Fruit fly (Drosophila melanogaster) whole organism, embryonic: ENCODE results near the gene CG31388.

Experiments used
- Atf3 ChIP-seq: fragments of 200-800 bp; sonication (Bioruptor generic); optimal IDR thresholded peaks from 3 replicates; lab custom pipeline; 2016; ENCODE audit warnings: missing biosample characterization, missing genetic modification characterization
- Bgb ChIP-seq: fragments of 200-800 bp; sonication (Bioruptor generic); IDR thresholded peaks from 2 replicates; pipeline ENCODE4 v1.3.6; 2022; ENCODE audit warnings: missing biosample characterization, missing genetic modification characterization; ENCODE audit not compliant: partially characterized antibody
- CG11398 ChIP-seq: fragments of 200-800 bp; sonication (Bioruptor generic); optimal IDR thresholded peaks from 2 replicates; lab custom pipeline; 2016; ENCODE audit warnings: missing biosample characterization, missing genetic modification characterization
- CG12299 ChIP-seq: fragments of 200-800 bp; sonication (Bioruptor generic); optimal IDR thresholded peaks from 2 replicates; lab custom pipeline; 2018; ENCODE audit warnings: missing biosample characterization, mild to moderate bottlenecking, missing genetic modification characterization
- CG14014 ChIP-seq: fragments of 200-800 bp; sonication (Bioruptor generic); IDR thresholded peaks from 2 replicates; pipeline ENCODE4 v1.3.6; 2022; ENCODE audit warnings: missing biosample characterization, missing genetic modification characterization
- CG17802 ChIP-seq: fragments of 200-800 bp; sonication (Bioruptor generic); optimal IDR thresholded peaks from 2 replicates; lab custom pipeline; 2018; ENCODE audit warnings: missing biosample characterization, mild to moderate bottlenecking, missing genetic modification characterization, moderate library complexity
- CG18619 ChIP-seq: fragments of 200-800 bp; sonication (Bioruptor generic); optimal IDR thresholded peaks from 3 replicates; lab custom pipeline; 2017; ENCODE audit warnings: missing biosample characterization, mild to moderate bottlenecking, missing genetic modification characterization
- CG2712 ChIP-seq: fragments of 200-800 bp; optimal IDR thresholded peaks from 3 replicates; lab custom pipeline; 2019; ENCODE audit warnings: missing biosample characterization, mild to moderate bottlenecking, missing genetic modification characterization, moderate library complexity
- CG31441 ChIP-seq: fragments of 200-800 bp; sonication (Bioruptor generic); IDR thresholded peaks from 2 replicates; pipeline ENCODE4 v1.3.6; 2022; ENCODE audit warnings: missing biosample characterization, missing genetic modification characterization
- CG34376 ChIP-seq: fragments of 200-800 bp; sonication (Bioruptor generic); optimal IDR thresholded peaks from 2 replicates; lab custom pipeline; 2018; ENCODE audit warnings: missing biosample characterization, mild to moderate bottlenecking, missing genetic modification characterization
- CG3847 ChIP-seq: fragments of 200-800 bp; sonication (Bioruptor generic); IDR thresholded peaks from 2 replicates; pipeline ENCODE4 v1.3.6; 2022; ENCODE audit warnings: missing biosample characterization, missing genetic modification characterization
- CG4730 ChIP-seq: fragments of 200-800 bp; sonication (Bioruptor generic); IDR thresholded peaks from 2 replicates; pipeline ENCODE4 v1.3.6; 2022; ENCODE audit warnings: missing biosample characterization, missing genetic modification characterization
- CG6272 ChIP-seq: fragments of 200-800 bp; sonication (Bioruptor generic); IDR thresholded peaks from 2 replicates; pipeline ENCODE4 v1.3.6; 2022; ENCODE audit warnings: missing biosample characterization, missing genetic modification characterization
- CG6765 ChIP-seq: fragments of 200-800 bp; sonication (Bioruptor generic); optimal IDR thresholded peaks from 3 replicates; lab custom pipeline; 2017; ENCODE audit warnings: missing biosample characterization, mild to moderate bottlenecking, missing genetic modification characterization
- CG8924 ChIP-seq: fragments of 200-800 bp; optimal IDR thresholded peaks from 3 replicates; lab custom pipeline; 2019; ENCODE audit warnings: missing biosample characterization, mild to moderate bottlenecking, missing genetic modification characterization, moderate library complexity
- CG9727 ChIP-seq: fragments of 200-800 bp; sonication (Bioruptor generic); optimal IDR thresholded peaks from 3 replicates; lab custom pipeline; 2017; ENCODE audit warnings: missing biosample characterization, mild to moderate bottlenecking, missing genetic modification characterization
- Elba2 ChIP-seq: fragments of 200-800 bp; sonication (Bioruptor generic); optimal IDR thresholded peaks from 3 replicates; lab custom pipeline; 2016; ENCODE audit warnings: missing biosample characterization, missing genetic modification characterization
- Ets97D ChIP-seq: fragments of 200-800 bp; sonication (Bioruptor generic); optimal IDR thresholded peaks from 3 replicates; lab custom pipeline; 2016; ENCODE audit warnings: missing biosample characterization, missing genetic modification characterization
- Fer2 ChIP-seq: fragments of 200-800 bp; sonication (Bioruptor generic); optimal IDR thresholded peaks from 2 replicates; lab custom pipeline; 2018; ENCODE audit warnings: missing biosample characterization, mild to moderate bottlenecking, missing genetic modification characterization, moderate library complexity
- HHEX ChIP-seq: fragments of 200-800 bp; sonication (Bioruptor generic); optimal IDR thresholded peaks from 3 replicates; lab custom pipeline; 2017; ENCODE audit warnings: missing biosample characterization, mild to moderate bottlenecking, missing genetic modification characterization, missing genetic modification reagents
- Lhr ChIP-seq: fragments of 200-800 bp; sonication (Bioruptor generic); optimal IDR thresholded peaks from 3 replicates; lab custom pipeline; 2017; ENCODE audit warnings: mild to moderate bottlenecking, missing biosample characterization, missing genetic modification reagents, missing genetic modification characterization
- Meics ChIP-seq: fragments of 200-800 bp; sonication (Bioruptor generic); optimal IDR thresholded peaks from 2 replicates; lab custom pipeline; 2017; ENCODE audit warnings: missing biosample characterization, mild to moderate bottlenecking, missing genetic modification characterization
- Myb ChIP-seq: fragments of 200-800 bp; sonication (Bioruptor generic); optimal IDR thresholded peaks from 2 replicates; lab custom pipeline; 2016; ENCODE audit warnings: missing biosample characterization, missing genetic modification characterization
- NC2β ChIP-seq: fragments of 200-800 bp; sonication (Bioruptor generic); optimal IDR thresholded peaks from 2 replicates; lab custom pipeline; 2016; ENCODE audit warnings: missing biosample characterization, missing genetic modification characterization
- Nf-YA ChIP-seq: fragments of 200-800 bp; sonication (Bioruptor generic); IDR thresholded peaks from 2 replicates; pipeline ENCODE4 v1.3.6; 2022; ENCODE audit warnings: missing biosample characterization, missing genetic modification characterization
- Optix ChIP-seq: fragments of 200-800 bp; sonication (Bioruptor generic); IDR thresholded peaks from 3 replicates; pipeline ENCODE4 v1.3.6; 2022; ENCODE audit warnings: missing biosample characterization, missing genetic modification characterization
- Sox100B ChIP-seq: fragments of 200-800 bp; sonication (Bioruptor generic); optimal IDR thresholded peaks from 3 replicates; lab custom pipeline; 2018; ENCODE audit warnings: missing biosample characterization, mild to moderate bottlenecking, missing genetic modification characterization
- Xrp1 ChIP-seq: fragments of 200-800 bp; sonication (Bioruptor generic); IDR thresholded peaks from 2 replicates; pipeline ENCODE4 v1.3.6; 2022; ENCODE audit warnings: missing biosample characterization, missing genetic modification characterization
- amos ChIP-seq: fragments of 200-800 bp; sonication (Bioruptor generic); IDR thresholded peaks from 2 replicates; pipeline ENCODE4 v1.3.6; 2022; ENCODE audit warnings: missing biosample characterization, missing genetic modification characterization; ENCODE audit not compliant: partially characterized antibody
- ara ChIP-seq: fragments of 200-800 bp; sonication (Bioruptor generic); IDR thresholded peaks from 2 replicates; pipeline ENCODE4 v1.3.6; 2022; ENCODE audit warnings: missing biosample characterization, missing genetic modification characterization
- bcd ChIP-seq: fragments of 200-800 bp; sonication (Bioruptor generic); optimal IDR thresholded peaks from 2 replicates; lab custom pipeline; 2017; ENCODE audit warnings: missing biosample characterization, mild to moderate bottlenecking, missing genetic modification characterization
- bowl ChIP-seq: fragments of 200-800 bp; sonication (Bioruptor generic); IDR thresholded peaks from 2 replicates; pipeline ENCODE4 v1.3.6; 2022; ENCODE audit warnings: missing biosample characterization, missing genetic modification characterization
- br ChIP-seq: fragments of >200 bp; optimal IDR thresholded peaks from 2 replicates; lab custom pipeline; 2017
- caup ChIP-seq: fragments of 200-800 bp; sonication (Bioruptor generic); optimal IDR thresholded peaks from 3 replicates; lab custom pipeline; 2017; ENCODE audit warnings: missing biosample characterization, mild to moderate bottlenecking, missing genetic modification characterization, moderate library complexity; ENCODE audit not compliant: severe bottlenecking
- eve ChIP-seq, 2 experiments: fragments of >200 bp; optimal IDR thresholded peaks; 2 replicates each; lab custom pipeline; 2017; ENCODE audit warnings: missing biosample characterization in 2 of 2, missing genetic modification characterization in 2 of 2
- fu2 ChIP-seq: fragments of 200-800 bp; sonication (Bioruptor generic); optimal IDR thresholded peaks from 2 replicates; lab custom pipeline; 2016; ENCODE audit warnings: missing biosample characterization, missing genetic modification characterization
- grn ChIP-seq: fragments of 200-800 bp; sonication (Bioruptor generic); optimal IDR thresholded peaks from 3 replicates; lab custom pipeline; 2017; ENCODE audit warnings: missing biosample characterization, missing genetic modification characterization
- gsb ChIP-seq: fragments of 200-800 bp; sonication (Bioruptor generic); IDR thresholded peaks from 2 replicates; pipeline ENCODE4 v1.3.6; 2022; ENCODE audit warnings: missing biosample characterization, missing genetic modification characterization
- ham ChIP-seq: fragments of 200-800 bp; sonication (Bioruptor generic); IDR thresholded peaks from 2 replicates; pipeline ENCODE4 v1.3.6; 2022; ENCODE audit warnings: missing biosample characterization, missing genetic modification characterization
- hkb ChIP-seq, 2 experiments: fragments of 200-800 bp in 1 of 2; fragments of >200 bp in 1 of 2; sonication (Bioruptor generic) in 1 of 2; IDR thresholded peaks in 1 of 2; optimal IDR thresholded peaks in 1 of 2; 2 replicates each; pipeline versions ENCODE4 v1.3.6 to Lab custom; 2017 to 2022; ENCODE audit warnings: missing biosample characterization in 1 of 2, missing genetic modification characterization in 1 of 2
- ind ChIP-seq: fragments of 200-800 bp; sonication (Bioruptor generic); optimal IDR thresholded peaks from 3 replicates; lab custom pipeline; 2016; ENCODE audit warnings: missing biosample characterization, missing genetic modification characterization
- kay ChIP-seq: fragments of 200-800 bp; sonication (Bioruptor generic); optimal IDR thresholded peaks from 2 replicates; lab custom pipeline; 2016; ENCODE audit warnings: missing biosample characterization, missing genetic modification characterization
- phol ChIP-seq: fragments of 200-800 bp; sonication (Bioruptor generic); optimal IDR thresholded peaks from 3 replicates; lab custom pipeline; 2018; ENCODE audit warnings: missing biosample characterization, mild to moderate bottlenecking, missing genetic modification characterization, moderate library complexity
- sc ChIP-seq, 3 experiments: fragments of >200 bp in 2 of 3; fragments of 200-800 bp in 1 of 3; sonication (Bioruptor generic) in 1 of 3; optimal IDR thresholded peaks; 2 replicates in 2 of 3; 3 replicates in 1 of 3; lab custom pipeline; 2017; ENCODE audit warnings: mild to moderate bottlenecking in 1 of 3, missing biosample characterization in 1 of 3, missing genetic modification characterization in 1 of 3, missing genetic modification reagents in 1 of 3
- schlank ChIP-seq: fragments of 200-800 bp; sonication (Bioruptor generic); optimal IDR thresholded peaks from 2 replicates; lab custom pipeline; 2018; ENCODE audit warnings: missing biosample characterization, mild to moderate bottlenecking, missing genetic modification characterization
- tap ChIP-seq: fragments of 200-800 bp; optimal IDR thresholded peaks from 3 replicates; lab custom pipeline; 2019; ENCODE audit warnings: missing biosample characterization, mild to moderate bottlenecking, missing genetic modification characterization, moderate library complexity
- yki ChIP-seq: fragments of >200 bp; optimal IDR thresholded peaks from 3 replicates; lab custom pipeline; 2018
- zfh2 ChIP-seq: fragments of 200-800 bp; sonication (Bioruptor generic); optimal IDR thresholded peaks from 2 replicates; lab custom pipeline; 2016; ENCODE audit warnings: missing biosample characterization, missing genetic modification characterization

The CG31388 gene

DNA sequence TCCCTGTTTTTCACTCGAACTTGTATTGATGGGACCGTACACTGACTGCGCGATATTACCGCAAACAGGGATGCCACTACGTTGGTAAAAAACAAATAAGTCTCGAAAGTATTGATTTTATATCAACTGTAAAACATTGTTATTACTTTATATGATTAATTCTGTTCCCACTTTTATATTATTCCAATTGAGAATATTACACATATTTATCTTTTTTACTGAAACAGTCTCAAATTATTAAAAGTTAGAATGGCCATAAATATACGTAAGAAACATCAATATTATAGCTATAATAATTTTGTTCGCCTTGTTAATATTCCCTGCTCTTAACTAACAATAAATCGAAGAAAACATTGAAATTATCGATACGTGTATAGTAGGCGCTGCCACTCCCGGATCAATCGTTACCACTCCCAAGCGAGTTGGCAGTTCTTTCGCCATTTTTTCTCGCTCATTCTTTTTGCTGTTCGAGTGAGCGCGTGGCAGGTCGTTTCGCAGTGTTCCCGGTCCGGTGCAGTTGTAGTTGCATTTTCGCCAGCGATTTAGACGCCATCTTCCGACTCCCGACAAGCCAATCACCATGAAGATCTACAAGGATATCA, 27.7 kb upstream of the CG31388 start, which contains the start of the genes SdhC and Tctp (continued):
- TF ChIP-seq CG2712 (tag; lab: Kevin White, UChicago) (peak; percentile 62), bcd (GFP tag; lab: Kevin White, UChicago) (peak; percentile 22), yki (lab: Kevin White, UChicago) (no peak), Elba2 (peak; percentile 19), NC2β (GFP tag; lab: Kevin White, UChicago) (peak; percentile 30), Sox100B (GFP tag; lab: Kevin White, UChicago) (peak; percentile 61), hkb (optimal IDR thresholded peaks at IDR 0.05; lab: Kevin White, UChicago) (peak; percentile 44), hkb (GFP tag; IDR thresholded peaks at IDR 0.05; lab: Robert Waterston, UW) (0 out of 2 replicates have a peak, but pooled peaks have one; percentile 7), bowl (no peak), ara (no peak), CG31441 (GFP tag; lab: Robert Waterston, UW) (peak; percentile 59; the same call in 1 of the 2 replicates), Fer2 (no peak), caup (GFP tag; lab: Kevin White, UChicago) (peak; percentile 20), ham (GFP tag; lab: Robert Waterston, UW) (no peak), gsb (GFP tag; lab: Robert Waterston, UW) (no peak), zfh2 (GFP tag; lab: Kevin White, UChicago) (peak; percentile 14), Xrp1 (no peak; the same call in 1 of the 2 replicates), CG9727 (peak; percentile 62)

- TF ChIP-seq CG3847 (GFP tag; lab: Robert Waterston, UW), result peak; percentile 56
- TF ChIP-seq Meics (GFP tag; lab: Kevin White, UChicago), result peak; percentile 76
- TF ChIP-seq phol, result peak; percentile 64
- TF ChIP-seq amos (GFP tag; lab: Robert Waterston, UW), result peak; percentile 23; the same call in 1 of the 2 replicates
- TF ChIP-seq fu2, result peak; percentile 48
- TF ChIP-seq CG4730 (GFP tag; lab: Robert Waterston, UW), result peak; percentile 56; the same call in 1 of the 2 replicates
- peak; percentile 54; the same call in 1 of the 2 replicates for TF ChIP-seq CG6272 (GFP tag; lab: Robert Waterston, UW)
- peak; percentile 25 for TF ChIP-seq schlank (tag; lab: Kevin White, UChicago)
- TF ChIP-seq eve (GFP tag; optimal IDR thresholded peaks at IDR 0.05; lab: Kevin White, UChicago), result no peak
- peak; percentile 84 for TF ChIP-seq kay (GFP tag; lab: Kevin White, UChicago)
- peak; percentile 40 for TF ChIP-seq CG18619 (GFP tag; lab: Kevin White, UChicago)
- TF ChIP-seq ind (GFP tag; lab: Kevin White, UChicago), result peak; percentile 83
- TF ChIP-seq HHEX (GFP tag; lab: Kevin White, UChicago), result peak; percentile 60
- TF ChIP-seq Bgb (GFP tag; lab: Robert Waterston, UW), result no peak
- peak; percentile 45 for TF ChIP-seq tap (tag; lab: Kevin White, UChicago)
- peak; percentile 35; the same call in 1 of the 3 replicates for TF ChIP-seq Optix (GFP tag; lab: Robert Waterston, UW)
- TF ChIP-seq CG14014 (GFP tag; lab: Robert Waterston, UW), result peak; percentile 80
- TF ChIP-seq Lhr (GFP tag; lab: Kevin White, UChicago), result no peak
- TF ChIP-seq CG11398 (GFP tag; lab: Kevin White, UChicago), result peak; percentile 28
- peak; percentile 76 for TF ChIP-seq CG34376 (GFP tag; lab: Kevin White, UChicago)
- TF ChIP-seq Ets97D (GFP tag; lab: Kevin White, UChicago), result peak; percentile 30
- TF ChIP-seq CG6765, result peak; percentile 52
- no peak for TF ChIP-seq br (lab: Kevin White, UChicago)
- peak; percentile 46 for TF ChIP-seq CG8924
- peak; percentile 33 for TF ChIP-seq CG12299 (tag; lab: Kevin White, UChicago)
- peak; percentile 38 for TF ChIP-seq CG17802 (tag; lab: Kevin White, UChicago)
- peak; percentile 33 for TF ChIP-seq Atf3 (GFP tag; lab: Kevin White, UChicago)
- TF ChIP-seq Myb, result peak; percentile 58
- peak; percentile 56 for TF ChIP-seq Nf-YA (GFP tag; lab: Robert Waterston, UW)
- TF ChIP-seq grn, result no peak
- no peak for TF ChIP-seq sc (optimal IDR thresholded peaks at IDR 0.05; lab: Kevin White, UChicago)
- TF ChIP-seq sc (GFP tag; optimal IDR thresholded peaks at IDR 0.05; lab: Kevin White, UChicago), result peak; percentile 12
Measured at dm6 chr3R:11211291-11212061, 26.1 kb upstream of the CG31388 start.
